Worm (Caenorhabditis elegans) whole organism, L4 larva: ENCODE results near the gene ZC412.5.

Experiments
- D1046.2 ChIP-seq: fragments of 200-800 bp; sonication (Bioruptor generic); IDR thresholded peaks from 2 replicates; pipeline ENCODE4 v1.3.6; 2022; ENCODE audit warnings: missing genetic modification characterization, missing compliant biosample characterization
- F10B5.3 ChIP-seq: sonication (generic microtip); optimal IDR thresholded peaks from 2 replicates; lab custom pipeline; 2016; ENCODE audit warnings: mild to moderate bottlenecking, missing genetic modification characterization, missing compliant biosample characterization
- F44E2.7 ChIP-seq: fragments of 200-800 bp; sonication (Bioruptor generic); IDR thresholded peaks from 2 replicates; pipeline ENCODE4 v2.1.2; 2022; ENCODE audit warnings: missing genetic modification characterization, missing compliant biosample characterization
- T20F7.1 ChIP-seq: fragments of 200-800 bp; sonication (Bioruptor generic); optimal IDR thresholded peaks from 2 replicates; lab custom pipeline; 2018; ENCODE audit warnings: mild to moderate bottlenecking, missing genetic modification characterization, missing compliant biosample characterization
- T26A8.4 ChIP-seq: fragments of 200-800 bp; sonication (Bioruptor generic); IDR thresholded peaks from 2 replicates; pipeline ENCODE4 v1.3.6; 2022; ENCODE audit warnings: missing genetic modification characterization, missing compliant biosample characterization
- Y5F2A.4 ChIP-seq: fragments of 200-800 bp; sonication (Bioruptor generic); optimal IDR thresholded peaks from 2 replicates; lab custom pipeline; 2018; ENCODE audit warnings: mild to moderate bottlenecking, missing genetic modification characterization, missing compliant biosample characterization
- ama-1 ChIP-seq: fragments of 150-350 bp; optimal IDR thresholded peaks from 2 replicates; lab custom pipeline; 2014; ENCODE audit warnings: inconsistent platforms, mixed read lengths
- ceh-20 ChIP-seq: fragments of 200-800 bp; sonication (Bioruptor generic); IDR thresholded peaks from 2 replicates; pipeline ENCODE4 v1.3.6; 2022; ENCODE audit warnings: missing genetic modification reagents, missing genetic modification characterization, missing compliant biosample characterization
- ceh-28 ChIP-seq: fragments of 150-350 bp; optimal IDR thresholded peaks from 2 replicates; lab custom pipeline; 2014; ENCODE audit warnings: missing biosample characterization, missing genetic modification reagents, missing genetic modification characterization
- ceh-62 ChIP-seq: sonication (generic microtip); optimal IDR thresholded peaks from 2 replicates; lab custom pipeline; 2017; ENCODE audit warnings: missing biosample characterization, missing genetic modification characterization
- ces-1 ChIP-seq: fragments of 150-350 bp; sonication (generic microtip); optimal IDR thresholded peaks from 4 replicates; lab custom pipeline; 2014; ENCODE audit warnings: missing biosample characterization, missing genetic modification reagents, missing genetic modification characterization
- cey-2 ChIP-seq: sonication (generic microtip); optimal IDR thresholded peaks from 3 replicates; lab custom pipeline; 2017; ENCODE audit warnings: missing genetic modification characterization, mild to moderate bottlenecking, missing compliant biosample characterization, antibody characterized with exemption, borderline replicate concordance; ENCODE audit not compliant: insufficient read depth
- daf-19 ChIP-seq: fragments of 200-800 bp; sonication (Bioruptor generic); conservative IDR thresholded peaks from 2 replicates; pipeline ENCODE4 v1.3.6; 2022; ENCODE audit warnings: missing genetic modification characterization, missing compliant biosample characterization
- daf-8 ChIP-seq: fragments of 200-800 bp; sonication (Bioruptor generic); IDR thresholded peaks from 2 replicates; pipeline ENCODE4 v1.3.6; 2022; ENCODE audit warnings: missing genetic modification characterization, missing compliant biosample characterization
- dmd-6 ChIP-seq: fragments of 200-800 bp; sonication (Bioruptor generic); IDR thresholded peaks from 2 replicates; pipeline ENCODE4 v1.3.6; 2022; ENCODE audit warnings: missing genetic modification reagents, missing genetic modification characterization, missing compliant biosample characterization
- dmd-9 ChIP-seq: fragments of 200-800 bp; sonication (Bioruptor generic); IDR thresholded peaks from 2 replicates; pipeline ENCODE4 v1.3.6; 2022; ENCODE audit warnings: missing genetic modification reagents, missing genetic modification characterization, missing compliant biosample characterization
- dpl-1 ChIP-seq: fragments of 150-350 bp; optimal IDR thresholded peaks from 2 replicates; lab custom pipeline; 2014; ENCODE audit warnings: missing biosample characterization, missing genetic modification reagents, missing genetic modification characterization
- dve-1 ChIP-seq: sonication (generic microtip); optimal IDR thresholded peaks from 2 replicates; lab custom pipeline; 2017; ENCODE audit warnings: antibody characterized with exemption, mild to moderate bottlenecking, missing genetic modification characterization, missing compliant biosample characterization; ENCODE audit not compliant: insufficient read depth
- egl-27 ChIP-seq: sonication (generic microtip); optimal IDR thresholded peaks from 3 replicates; lab custom pipeline; 2017; ENCODE audit warnings: missing biosample characterization, missing genetic modification reagents, missing genetic modification characterization
- fos-1 ChIP-seq: fragments of 150-350 bp; optimal IDR thresholded peaks from 2 replicates; lab custom pipeline; 2014; ENCODE audit warnings: missing biosample characterization, missing genetic modification characterization
- hlh-11 ChIP-seq: fragments of 200-800 bp; sonication (Bioruptor generic); optimal IDR thresholded peaks from 2 replicates; lab custom pipeline; 2018; ENCODE audit warnings: mild to moderate bottlenecking, missing genetic modification characterization, missing compliant biosample characterization
- hlh-30 ChIP-seq: sonication (generic microtip); optimal IDR thresholded peaks from 2 replicates; lab custom pipeline; 2017; ENCODE audit warnings: antibody characterized with exemption, mild to moderate bottlenecking, missing genetic modification characterization, missing compliant biosample characterization; ENCODE audit not compliant: insufficient read depth
- hmg-1.1 ChIP-seq: fragments of 200-800 bp; sonication (Bioruptor generic); IDR thresholded peaks from 2 replicates; pipeline ENCODE4 v1.3.6; 2022; ENCODE audit warnings: missing genetic modification reagents, missing genetic modification characterization, missing compliant biosample characterization
- jun-1 ChIP-seq: fragments of 150-350 bp; optimal IDR thresholded peaks from 2 replicates; lab custom pipeline; 2014; ENCODE audit warnings: missing biosample characterization, missing genetic modification reagents, missing genetic modification characterization
- lim-7 ChIP-seq: fragments of 200-800 bp; sonication (Bioruptor generic); IDR thresholded peaks from 2 replicates; pipeline ENCODE4 v1.3.6; 2022; ENCODE audit warnings: missing genetic modification characterization, missing compliant biosample characterization
- lin-1 ChIP-seq: fragments of 200-800 bp; sonication (Bioruptor generic); IDR thresholded peaks from 2 replicates; pipeline ENCODE4 v1.3.6; 2022; ENCODE audit warnings: missing genetic modification reagents, missing genetic modification characterization, missing compliant biosample characterization
- lin-13 ChIP-seq: fragments of 150-350 bp; optimal IDR thresholded peaks from 2 replicates; lab custom pipeline; 2014; ENCODE audit warnings: missing biosample characterization, missing genetic modification reagents, missing genetic modification characterization
- lin-29 ChIP-seq: fragments of 200-800 bp; sonication (Bioruptor generic); IDR thresholded peaks from 2 replicates; pipeline ENCODE4 v1.3.6; 2022; ENCODE audit warnings: missing genetic modification reagents, missing genetic modification characterization, missing compliant biosample characterization
- lir-3 ChIP-seq: sonication (generic microtip); optimal IDR thresholded peaks from 2 replicates; lab custom pipeline; 2016; ENCODE audit warnings: mild to moderate bottlenecking, missing genetic modification characterization, missing compliant biosample characterization
- madf-5 ChIP-seq, 2 experiments: fragments of 200-800 bp; sonication (Bioruptor generic); IDR thresholded peaks; 2 replicates each; pipeline ENCODE4 v1.3.6; 2022; ENCODE audit warnings: missing compliant biosample characterization in 2 of 2, missing genetic modification characterization in 2 of 2
- mdl-1 ChIP-seq, 2 experiments: fragments of 150-350 bp in 1 of 2; sonication (generic microtip) in 1 of 2; optimal IDR thresholded peaks; 2 replicates each; lab custom pipeline; 2014 to 2017; ENCODE audit warnings: missing biosample characterization in 2 of 2, missing genetic modification characterization in 2 of 2
- mdt-29 ChIP-seq: fragments of 200-800 bp; sonication (Bioruptor generic); IDR thresholded peaks from 2 replicates; pipeline ENCODE4 v1.3.6; 2022; ENCODE audit warnings: missing genetic modification reagents, missing genetic modification characterization, missing compliant biosample characterization
- mep-1 ChIP-seq: fragments of 150-350 bp; sonication (generic microtip); optimal IDR thresholded peaks from 3 replicates; lab custom pipeline; 2014; ENCODE audit warnings: missing biosample characterization, missing genetic modification characterization
- mxl-3 ChIP-seq: fragments of 200-800 bp; sonication (Bioruptor generic); optimal IDR thresholded peaks from 2 replicates; lab custom pipeline; 2018; ENCODE audit warnings: mild to moderate bottlenecking, missing genetic modification characterization, missing compliant biosample characterization
- nhr-111 ChIP-seq: fragments of 200-800 bp; sonication (Bioruptor generic); optimal IDR thresholded peaks from 2 replicates; lab custom pipeline; 2018; ENCODE audit warnings: mild to moderate bottlenecking, missing genetic modification characterization, missing compliant biosample characterization
- nhr-237 ChIP-seq: sonication (generic microtip); optimal IDR thresholded peaks from 2 replicates; lab custom pipeline; 2017; ENCODE audit warnings: missing biosample characterization, missing genetic modification characterization
- nhr-28 ChIP-seq: fragments of 150-350 bp; optimal IDR thresholded peaks from 2 replicates; lab custom pipeline; 2014; ENCODE audit warnings: missing biosample characterization, missing genetic modification characterization
- nhr-41 ChIP-seq: fragments of 200-800 bp; sonication (Bioruptor generic); IDR thresholded peaks from 2 replicates; pipeline ENCODE4 v1.3.6; 2022; ENCODE audit warnings: missing genetic modification reagents, missing genetic modification characterization, missing compliant biosample characterization
- nhr-6 ChIP-seq: fragments of 150-350 bp; optimal IDR thresholded peaks from 2 replicates; lab custom pipeline; 2014; ENCODE audit warnings: missing biosample characterization, missing genetic modification characterization
- nhr-77 ChIP-seq: fragments of 150-350 bp; optimal IDR thresholded peaks from 2 replicates; lab custom pipeline; 2014; ENCODE audit warnings: missing biosample characterization, missing genetic modification characterization
- pha-4 ChIP-seq, 2 experiments: fragments of 150-350 bp in 1 of 2; fragments of 200-800 bp in 1 of 2; sonication (Bioruptor generic) in 1 of 2; IDR thresholded peaks in 1 of 2; optimal IDR thresholded peaks in 1 of 2; 2 replicates each; pipeline versions ENCODE4 v1.3.6 to Lab custom; 2014 to 2022; ENCODE audit warnings: missing genetic modification characterization in 2 of 2, missing genetic modification reagents in 2 of 2, missing biosample characterization in 1 of 2, missing compliant biosample characterization in 1 of 2
- rbr-2 ChIP-seq: sonication (generic microtip); optimal IDR thresholded peaks from 2 replicates; lab custom pipeline; 2016; ENCODE audit warnings: missing genotype, missing genetic modification characterization, missing compliant biosample characterization
- saeg-2 ChIP-seq: fragments of 200-800 bp; sonication (Bioruptor generic); IDR thresholded peaks from 2 replicates; pipeline ENCODE4 v1.3.6; 2022; ENCODE audit warnings: missing genetic modification reagents, missing genetic modification characterization, missing compliant biosample characterization
- sdz-12 ChIP-seq: fragments of 200-800 bp; sonication (Bioruptor generic); optimal IDR thresholded peaks from 2 replicates; lab custom pipeline; 2018; ENCODE audit warnings: mild to moderate bottlenecking, missing genetic modification characterization, missing compliant biosample characterization
- set-16 ChIP-seq: fragments of 200-800 bp; sonication (Bioruptor generic); IDR thresholded peaks from 2 replicates; pipeline ENCODE4 v1.3.6; 2022; ENCODE audit warnings: missing genetic modification reagents, missing genetic modification characterization, missing compliant biosample characterization
- skn-1 ChIP-seq: fragments of 150-350 bp; optimal IDR thresholded peaks from 2 replicates; lab custom pipeline; 2014; ENCODE audit warnings: missing biosample characterization, missing genetic modification characterization
- tra-1 ChIP-seq: fragments of 200-800 bp; sonication (Bioruptor generic); IDR thresholded peaks from 2 replicates; pipeline ENCODE4 v1.3.6; 2022; ENCODE audit warnings: missing genetic modification reagents, missing genetic modification characterization, missing compliant biosample characterization
- unc-62 ChIP-seq, 3 experiments: fragments of 150-350 bp in 1 of 3; sonication (generic microtip); optimal IDR thresholded peaks in 2 of 3; peaks in 1 of 3; 1 replicate in 1 of 3; 2 replicates in 2 of 3; lab custom pipeline; 2014 to 2017; ENCODE audit warnings: missing biosample characterization in 3 of 3, missing genetic modification characterization in 3 of 3, missing genetic modification reagents in 3 of 3, missing genotype in 1 of 3
- zfp-3 ChIP-seq: fragments of 200-800 bp; sonication (Bioruptor generic); conservative IDR thresholded peaks from 2 replicates; pipeline ENCODE4 v1.3.6; 2022; ENCODE audit warnings: missing genetic modification reagents, missing genetic modification characterization, missing compliant biosample characterization
- ztf-7 ChIP-seq: fragments of 150-350 bp; optimal IDR thresholded peaks from 2 replicates; lab custom pipeline; 2014; ENCODE audit warnings: missing biosample characterization, missing genetic modification characterization

Gene ZC412.5

DNA sequence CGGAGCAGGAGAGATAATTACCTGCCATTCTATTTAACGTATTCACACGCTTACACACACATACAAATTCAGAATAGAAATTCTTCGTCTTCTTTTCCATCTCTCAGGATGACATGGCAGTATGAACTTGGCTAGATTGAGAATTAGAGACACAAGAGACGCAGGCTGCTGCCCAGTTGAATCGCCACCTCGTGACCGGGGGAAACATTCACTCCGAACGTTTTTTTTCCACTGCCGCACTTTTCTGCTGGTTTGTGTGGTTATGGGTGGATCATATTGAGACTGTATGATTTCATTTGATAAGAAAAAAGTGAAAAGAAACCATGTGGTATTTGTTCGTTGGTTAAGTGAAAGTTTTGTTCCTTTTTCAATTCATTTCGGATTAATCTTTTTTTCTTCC lies 25.6 kb downstream of the ZC412.5 start (continued):
- TF ChIP-seq nhr-77 (tag; lab: Kevin White, UChicago) (peak; percentile 74), daf-8 (GFP tag; lab: Robert Waterston, UW) (no peak), madf-5 (GFP tag; IDR thresholded peaks at IDR 0.05; lab: Robert Waterston, UW) (no peak), ztf-7 (no peak), egl-27 (tag; lab: Kevin White, UChicago) (no peak), dve-1 (peak; percentile 91), nhr-6 (peak; percentile 24), nhr-28 (tag; lab: Kevin White, UChicago) (peak; percentile 96), jun-1 (peak; percentile 46), ceh-28 (tag; lab: Kevin White, UChicago) (no peak), pha-4 (GFP tag; IDR thresholded peaks at IDR 0.05; lab: Robert Waterston, UW) (no peak), pha-4 (tag; optimal IDR thresholded peaks at IDR 0.05; lab: Kevin White, UChicago) (peak; percentile 67), F10B5.3 (tag; lab: Kevin White, UChicago) (no peak), rbr-2 (tag; lab: Kevin White, UChicago) (no peak), hmg-1.1 (GFP tag; lab: Robert Waterston, UW) (peak; percentile 75), skn-1 (tag; lab: Kevin White, UChicago) (no peak), ama-1 (lab: Kevin White, UChicago) (peak; percentile 69), daf-19 (GFP tag; lab: Robert Waterston, UW) (no peak), cey-2 (tag; lab: Kevin White, UChicago) (peak; percentile 87), sdz-12 (GFP tag; lab: Kevin White, UChicago) (peak; percentile 4), dmd-9 (GFP tag; lab: Robert Waterston, UW) (no peak), saeg-2 (GFP tag; lab: Robert Waterston, UW) (peak; percentile 57; the same call in 1 of the 2 replicates), hlh-11 (peak; percentile 97), ceh-20 (peak; percentile 82), mdl-1 (tag; optimal IDR thresholded peaks at IDR 0.05; lab: Kevin White, UChicago) (peak; percentile 71 to 96), tra-1 (peak; percentile 86), Y5F2A.4 (GFP tag; lab: Kevin White, UChicago) (no peak), dpl-1 (peak; percentile 31), ceh-62 (tag; lab: Kevin White, UChicago) (no peak), mep-1 (peak; percentile 83), T20F7.1 (GFP tag; lab: Kevin White, UChicago) (peak; percentile 41), F44E2.7 (GFP tag; lab: Robert Waterston, UW) (no peak), nhr-111 (GFP tag; lab: Kevin White, UChicago) (no peak), mxl-3 (GFP tag; lab: Kevin White, UChicago) (peak; percentile 96), dmd-6 (GFP tag; lab: Robert Waterston, UW) (peak; percentile 84), T26A8.4 (GFP tag; lab: Robert Waterston, UW) (peak; percentile 33; the same call in 1 of the 2 replicates), lim-7 (GFP tag; lab: Robert Waterston, UW) (no peak), lin-29 (GFP tag; lab: Robert Waterston, UW) (no peak), mdt-29 (GFP tag; lab: Robert Waterston, UW) (no peak), ces-1 (GFP tag; lab: Kevin White, UChicago) (no peak), unc-62 (GFP tag; optimal IDR thresholded peaks at IDR 0.05 in 1 of 2; lab: Kevin White, UChicago) (peak in 1 of 2 experiments; percentile 98), unc-62 (tag; optimal IDR thresholded peaks at IDR 0.05; lab: Kevin White, UChicago) (peak; percentile 23), lir-3 (tag; lab: Kevin White, UChicago) (no peak), lin-13 (GFP tag; lab: Kevin White, UChicago) (peak; percentile 53), lin-1 (GFP tag; lab: Robert Waterston, UW) (no peak), fos-1 (no peak), set-16 (peak; percentile 11; the same call in 1 of the 2 replicates), nhr-41 (GFP tag; lab: Robert Waterston, UW) (0 out of 2 replicates have a peak, but pooled peaks have one; percentile 12), hlh-30 (tag; lab: Kevin White, UChicago) (peak; percentile 98), zfp-3 (GFP tag; lab: Robert Waterston, UW) (peak; percentile 55; the same call in 1 of the 2 replicates), nhr-237 (tag; lab: Kevin White, UChicago) (no peak), D1046.2 (GFP tag; lab: Robert Waterston, UW) (no peak)
